Fruit fly (Drosophila melanogaster): Measurements from ENCODE around the gene CG7264.

dm6 chr3L:11819639-11820456, 9.0 kb upstream of the CG7264 start:
- TF ChIP-seq Hr96 (GFP tag; optimal IDR thresholded peaks at IDR 0.05) (peak; percentile 30), CG11617 (GFP tag; optimal IDR thresholded peaks at IDR 0.05) (peak; percentile 37), bab1 (GFP tag; optimal IDR thresholded peaks at IDR 0.05) (peak; percentile 64)

All from whole organism, adult.